Fruit fly (Drosophila melanogaster): ENCODE results near the gene Ctr1B.

- TF ChIP-seq usp (GFP tag; optimal IDR thresholded peaks at IDR 0.05) (no peak), CG8478 (optimal IDR thresholded peaks at IDR 0.05) (no peak), pan (optimal IDR thresholded peaks at IDR 0.05) (no peak), Dll (optimal IDR thresholded peaks at IDR 0.05) (no peak), psq (optimal IDR thresholded peaks at IDR 0.05) (no peak)
These were observed 35.7 kb downstream of the Ctr1B start for dm6 chr3R:8352961-8353728.

All from whole organism.